Fruit fly (Drosophila melanogaster) whole organism, larva: ENCODE data around the gene CG15208.

Experiments used
- noc ChIP-seq: fragments of 200-800 bp; sonication (Bioruptor generic); optimal IDR thresholded peaks from 3 replicates; lab custom pipeline; 2019; ENCODE audit warnings: missing biosample characterization, mild to moderate bottlenecking, missing genetic modification characterization, moderate library complexity

Gene CG15208

dm6 chrX:10899665-10900064, at the start of gene CG15208:
Gene CG15208 (plus strand): TSS chrX:10899965.
- TF ChIP-seq noc: no peak

- TF ChIP-seq noc: no peak
These were observed 45.1 kb upstream of the CG15208 start, which contains the start of gene feo for dm6 chrX:10854686-10855085. Gene feo (minus strand): TSS chrX:10854869.

dm6 chrX:10857376-10857775, 42.4 kb upstream of the CG15208 start, which contains the start of the genes sofe and CG2186:
Gene sofe (minus strand): TSS chrX:10857413.
Gene CG2186 (plus strand): TSS chrX:10857655.
- TF ChIP-seq noc: no peak

dm6 chrX:10857853-10858252, 41.9 kb upstream of the CG15208 start:
- no peak for TF ChIP-seq noc

dm6 chrX:10865580-10866331, 34.0 kb upstream of the CG15208 start:
- no peak for TF ChIP-seq noc

- TF ChIP-seq noc: no peak
These were observed 32.1 kb upstream of the CG15208 start for dm6 chrX:10867692-10868091.

- no peak for TF ChIP-seq noc
These were observed 30.7 kb upstream of the CG15208 start, which contains the start of gene CG2157 for dm6 chrX:10869045-10869444. Gene CG2157 (plus strand): TSS chrX:10869284.

dm6 chrX:10876451-10876850, 23.3 kb upstream of the CG15208 start:
- no peak for TF ChIP-seq noc

dm6 chrX:10877087-10877935, 22.5 kb upstream of the CG15208 start, which contains the start of gene CG1637:
Gene CG1637 (minus strand): TSS chrX:10877893.
- TF ChIP-seq noc: no peak

dm6 chrX:10882786-10883185, 17.0 kb upstream of the CG15208 start:
- no peak for TF ChIP-seq noc

- no peak for TF ChIP-seq noc
These were observed 16.0 kb upstream of the CG15208 start for dm6 chrX:10883740-10884139.

- TF ChIP-seq noc: peak; percentile 59
These were observed 13.3 kb upstream of the CG15208 start for dm6 chrX:10886418-10886817.

dm6 chrX:10887643-10888042, 12.1 kb upstream of the CG15208 start:
- TF ChIP-seq noc: no peak

dm6 chrX:10889955-10890617, 9.7 kb upstream of the CG15208 start:
- TF ChIP-seq noc: no peak

dm6 chrX:10891150-10891549, 8.6 kb upstream of the CG15208 start, which contains the start of gene Ork1:
Gene Ork1 (minus strand): TSS chrX:10891250.
- TF ChIP-seq noc: no peak

dm6 chrX:10893208-10893607, 6.6 kb upstream of the CG15208 start:
- no peak for TF ChIP-seq noc

dm6 chrX:10899232-10899631, 533 bp upstream of the CG15208 start, which contains the start of gene CG1582:
Gene CG1582 (minus strand): TSS chrX:10899302.
- TF ChIP-seq noc: peak; percentile 13
